Fruit fly (Drosophila melanogaster): ENCODE results near the gene CG3164.

The CG3164 gene

DNA sequence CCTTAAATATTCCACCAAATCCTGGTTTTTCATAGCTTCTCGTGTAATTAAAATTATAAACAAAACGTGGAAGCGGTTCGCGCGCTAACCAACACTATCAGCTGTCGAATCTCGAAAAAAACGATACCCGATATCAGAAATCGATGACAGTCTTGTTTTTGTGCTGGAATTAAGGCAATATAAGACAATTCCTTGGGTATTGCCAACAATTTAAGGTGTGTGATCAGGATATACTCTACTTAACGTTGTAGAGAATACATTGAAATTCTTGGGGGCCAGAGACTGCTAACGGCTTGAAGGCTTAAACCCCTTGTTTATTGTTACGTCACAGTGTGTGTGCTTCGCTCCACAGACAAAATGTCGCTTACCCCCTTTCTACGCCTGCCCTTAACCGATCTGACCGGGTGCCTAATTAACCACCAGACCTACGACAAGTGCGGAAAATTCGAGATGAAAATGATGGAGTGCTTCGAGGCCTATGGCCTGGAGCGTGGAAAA is 24.7 kb upstream of the CG3164 start, which contains the start of gene Pus10 (continued):
- TF ChIP-seq lab (GFP tag; optimal IDR thresholded peaks at IDR 0.05) (no peak), CG34376 (GFP tag; optimal IDR thresholded peaks at IDR 0.05) (no peak), Poxn (GFP tag; IDR thresholded peaks at IDR 0.05) (no peak), Bdp1 (GFP tag; optimal IDR thresholded peaks at IDR 0.05) (no peak), CG16815 (GFP tag; optimal IDR thresholded peaks at IDR 0.05) (no peak)

DNA sequence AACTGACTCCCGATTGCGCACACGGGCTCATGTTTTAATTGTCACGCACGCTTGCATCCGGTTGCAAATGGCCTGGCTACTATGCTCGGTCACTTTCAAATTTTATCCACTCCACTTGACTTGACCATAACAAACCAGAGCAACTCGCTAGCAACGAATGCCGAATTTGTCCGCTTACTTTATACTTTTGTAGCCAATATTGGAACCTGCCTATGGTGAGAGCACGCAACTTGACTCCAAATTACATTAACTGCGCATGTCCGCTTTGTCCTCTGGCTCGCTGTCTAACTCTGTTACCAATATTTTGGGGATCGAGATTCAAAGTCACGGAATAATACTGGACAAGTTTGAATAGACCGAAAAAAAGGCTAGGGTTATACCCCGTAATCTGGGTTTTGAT is 22.6 kb upstream of the CG3164 start, which contains the start of gene CG42399:
TSS of gene CG42399 (minus strand) at position 159 of the 400 bp plus-strand sequence.
- peak; percentile 36 for TF ChIP-seq CG3995 (GFP tag; optimal IDR thresholded peaks at IDR 0.05)
- no peak for TF ChIP-seq zf30C (GFP tag; optimal IDR thresholded peaks at IDR 0.05)
- no peak for TF ChIP-seq emc (GFP tag; optimal IDR thresholded peaks at IDR 0.05)
- TF ChIP-seq kni (GFP tag; optimal IDR thresholded peaks at IDR 0.05) = peak; percentile 25
- peak; percentile 86 for TF ChIP-seq ewg (GFP tag; optimal IDR thresholded peaks at IDR 0.05)
- TF ChIP-seq slbo (GFP tag; IDR thresholded peaks at IDR 0.05) = no peak
- peak; percentile 23 for TF ChIP-seq CG13894 (tag; optimal IDR thresholded peaks at IDR 0.05)
- TF ChIP-seq CG15514 (GFP tag; optimal IDR thresholded peaks at IDR 0.05) = peak; percentile 58

DNA sequence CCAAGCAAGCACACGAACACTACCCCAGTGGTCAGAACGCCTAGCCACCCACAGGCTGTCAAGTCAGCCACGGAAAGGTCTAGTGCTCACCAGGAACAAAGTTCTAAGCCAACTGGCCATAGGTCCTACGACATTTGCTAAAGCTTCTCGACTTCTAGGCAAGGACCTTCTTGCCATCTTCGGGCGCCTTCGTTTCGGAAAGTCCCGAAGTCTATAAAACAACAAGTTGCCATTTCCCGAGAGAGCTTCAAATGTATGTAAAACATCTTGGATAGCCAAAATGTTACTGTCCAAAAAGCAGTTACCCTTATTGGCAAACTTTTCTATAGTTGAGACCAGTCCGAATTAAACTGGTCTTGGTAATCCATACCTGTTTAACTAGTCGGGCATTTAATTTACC is 15.9 kb upstream of the CG3164 start:
- no peak for TF ChIP-seq trem (tag; optimal IDR thresholded peaks at IDR 0.05)
- no peak for TF ChIP-seq lov (optimal IDR thresholded peaks at IDR 0.05)
- no peak for TF ChIP-seq lov (GFP tag; IDR thresholded peaks at IDR 0.05)
- TF ChIP-seq CG12104 (GFP tag; optimal IDR thresholded peaks at IDR 0.05) = no peak
- no peak for TF ChIP-seq Atf3 (GFP tag; optimal IDR thresholded peaks at IDR 0.05)
- no peak for TF ChIP-seq CG14860 (GFP tag; IDR thresholded peaks at IDR 0.05; ENCODE audit: partially characterized antibody)
- no peak for TF ChIP-seq CG2120 (GFP tag; optimal IDR thresholded peaks at IDR 0.05)
- TF ChIP-seq usp (GFP tag; optimal IDR thresholded peaks at IDR 0.05) = no peak
- no peak for TF ChIP-seq CG14441 (GFP tag; IDR thresholded peaks at IDR 0.05)
- TF ChIP-seq Deaf1 (tag; optimal IDR thresholded peaks at IDR 0.05) = peak; percentile 74
- TF ChIP-seq ac (GFP tag; optimal IDR thresholded peaks at IDR 0.05) = no peak
- TF ChIP-seq scrt (GFP tag; optimal IDR thresholded peaks at IDR 0.05) = peak; percentile 41
- no peak for TF ChIP-seq btn (GFP tag; optimal IDR thresholded peaks at IDR 0.05)
- no peak for TF ChIP-seq CG3838 (GFP tag; optimal IDR thresholded peaks at IDR 0.05)
- TF ChIP-seq ATbp (GFP tag; optimal IDR thresholded peaks at IDR 0.05) = no peak
- no peak for TF ChIP-seq CG11093 (GFP tag; IDR thresholded peaks at IDR 0.05)
- TF ChIP-seq CG13894 (tag; optimal IDR thresholded peaks at IDR 0.05) = peak; percentile 91

DNA sequence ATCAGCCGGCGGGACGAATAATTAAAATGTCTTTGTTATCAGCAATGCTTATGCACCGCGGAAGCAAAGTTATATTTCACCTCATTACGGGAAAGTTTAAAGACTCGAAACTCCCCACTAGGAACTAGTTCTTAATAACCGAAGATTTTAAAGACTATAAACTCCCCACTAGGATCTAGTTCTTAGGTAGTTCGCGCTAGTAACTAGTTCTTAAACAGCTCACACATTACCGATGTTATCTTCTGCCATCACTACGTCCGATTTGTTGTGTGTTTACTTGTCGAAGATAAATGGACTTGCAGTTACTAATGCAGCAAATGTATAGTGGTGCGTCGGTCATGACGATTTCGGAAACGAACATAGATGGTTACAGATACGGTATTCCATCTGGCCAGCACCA is 12.5 kb upstream of the CG3164 start, which contains the start of the genes CG31974 and CG11454:
TSS of gene CG31974 (minus strand) at position 4 of the 400 bp plus-strand sequence.
TSS of gene CG11454 (plus strand) at position 236 of the 400 bp plus-strand sequence.
- TF ChIP-seq pho (GFP tag; optimal IDR thresholded peaks at IDR 0.05) (no peak), Ets97D (GFP tag; optimal IDR thresholded peaks at IDR 0.05) (peak; percentile 46), Elba2 (GFP tag; optimal IDR thresholded peaks at IDR 0.05) (no peak), klu (GFP tag; IDR thresholded peaks at IDR 0.05) (no peak), CG15514 (GFP tag; optimal IDR thresholded peaks at IDR 0.05) (peak; percentile 100), CG10267 (tag; optimal IDR thresholded peaks at IDR 0.05) (peak; percentile 34), dmrt99B (tag; optimal IDR thresholded peaks at IDR 0.05) (no peak), her (GFP tag; optimal IDR thresholded peaks at IDR 0.05) (peak; percentile 69), BEAF-32 (GFP tag; optimal IDR thresholded peaks at IDR 0.05) (peak; percentile 82), CG7745 (tag; optimal IDR thresholded peaks at IDR 0.05) (no peak), pb (GFP tag; optimal IDR thresholded peaks at IDR 0.05) (no peak), Dek (tag; optimal IDR thresholded peaks at IDR 0.05) (no peak), Atf3 (GFP tag; optimal IDR thresholded peaks at IDR 0.05) (no peak), CG13624 (GFP tag; optimal IDR thresholded peaks at IDR 0.05) (peak; percentile 26), TFAM (GFP tag; optimal IDR thresholded peaks at IDR 0.05) (no peak), ftz-f1 (GFP tag; optimal IDR thresholded peaks at IDR 0.05) (no peak), CG30020 (tag; optimal IDR thresholded peaks at IDR 0.05) (peak; percentile 5), CG17361 (GFP tag; IDR thresholded peaks at IDR 0.05) (no peak), sob (GFP tag; IDR thresholded peaks at IDR 0.05) (peak; percentile 21; the same call in 1 of the 2 replicates), CrebB (tag; optimal IDR thresholded peaks at IDR 0.05) (peak; percentile 29), Dref (GFP tag; IDR thresholded peaks at IDR 0.05) (peak; percentile 44)

Measured in whole organism, embryonic.